Worm (Caenorhabditis elegans) whole organism, early embryonic: ENCODE results near the gene vglu-3.

Source experiments
- F13C5.2 ChIP-seq: sonication (generic microtip); optimal IDR thresholded peaks from 2 replicates; lab custom pipeline; 2017; ENCODE audit warnings: mild to moderate bottlenecking, missing genetic modification characterization, inconsistent platforms, missing compliant biosample characterization
- ama-1 ChIP-seq: fragments of 150-350 bp; optimal IDR thresholded peaks from 2 replicates; lab custom pipeline; 2014
- ceh-13 ChIP-seq: fragments of 200-800 bp; sonication (Bioruptor generic); optimal IDR thresholded peaks from 2 replicates; lab custom pipeline; 2018; ENCODE audit warnings: mild to moderate bottlenecking, missing genetic modification characterization, missing compliant biosample characterization
- ets-7 ChIP-seq: sonication (generic microtip); optimal IDR thresholded peaks from 2 replicates; lab custom pipeline; 2016; ENCODE audit warnings: missing genotype, missing genetic modification characterization, missing compliant biosample characterization
- flt-1 ChIP-seq: fragments of 200-800 bp; sonication (Bioruptor generic); IDR thresholded peaks from 2 replicates; pipeline ENCODE4 v1.3.6; 2022; ENCODE audit warnings: missing genetic modification characterization, missing compliant biosample characterization
- hmbx-1 ChIP-seq: sonication (generic microtip); optimal IDR thresholded peaks from 2 replicates; lab custom pipeline; 2016; ENCODE audit warnings: mild to moderate bottlenecking, missing genetic modification characterization, missing compliant biosample characterization
- hnd-1 ChIP-seq: sonication (generic microtip); optimal IDR thresholded peaks from 2 replicates; lab custom pipeline; 2016; ENCODE audit warnings: missing genetic modification characterization, missing compliant biosample characterization
- pes-1 ChIP-seq: fragments of 200-800 bp; sonication (Bioruptor generic); IDR thresholded peaks from 2 replicates; pipeline ENCODE4 v1.3.6; 2022; ENCODE audit warnings: missing genetic modification reagents, missing genetic modification characterization, missing compliant biosample characterization
- scrt-1 ChIP-seq: fragments of 200-800 bp; sonication (Bioruptor generic); IDR thresholded peaks from 2 replicates; pipeline ENCODE4 v1.3.6; 2022; ENCODE audit warnings: missing genetic modification characterization, missing compliant biosample characterization
- sea-1 ChIP-seq: fragments of 200-800 bp; sonication (Bioruptor generic); conservative IDR thresholded peaks from 2 replicates; pipeline ENCODE4 v1.3.6; 2022; ENCODE audit warnings: missing genetic modification characterization, missing compliant biosample characterization
- tbx-11 ChIP-seq: fragments of 200-800 bp; sonication (Bioruptor generic); IDR thresholded peaks from 2 replicates; pipeline ENCODE4 v1.3.6; 2022; ENCODE audit warnings: missing genetic modification characterization, missing compliant biosample characterization
- tbx-37 ChIP-seq: fragments of 200-800 bp; sonication (Bioruptor generic); conservative IDR thresholded peaks from 2 replicates; pipeline ENCODE4 v1.3.6; 2022; ENCODE audit warnings: missing genetic modification reagents, missing genetic modification characterization, missing compliant biosample characterization
- tra-4 ChIP-seq: sonication (generic microtip); optimal IDR thresholded peaks from 2 replicates; lab custom pipeline; 2017; ENCODE audit warnings: missing genetic modification characterization, missing compliant biosample characterization

ce11 chrIII:10306049-10306448 lies 5.9 kb downstream of the vglu-3 start, which contains the start of gene T07A5.1:
- TF ChIP-seq ama-1 (lab: Kevin White, UChicago) (no peak), tbx-11 (no peak), hnd-1 (tag; lab: Kevin White, UChicago) (no peak), tbx-37 (GFP tag; lab: Robert Waterston, UW) (no peak), ceh-13 (GFP tag; lab: Kevin White, UChicago) (no peak), scrt-1 (GFP tag; lab: Robert Waterston, UW) (no peak), pes-1 (GFP tag; lab: Robert Waterston, UW) (no peak), hmbx-1 (tag; lab: Kevin White, UChicago) (no peak), tra-4 (no peak), F13C5.2 (tag; lab: Kevin White, UChicago) (no peak), ets-7 (tag; lab: Kevin White, UChicago) (no peak), flt-1 (GFP tag; lab: Robert Waterston, UW) (no peak), sea-1 (GFP tag; lab: Robert Waterston, UW) (no peak)
